Fruit fly (Drosophila melanogaster) whole organism, embryonic: ENCODE results near the gene APC4.

ENCODE experiments used
- CG11695 ChIP-seq: fragments of 200-800 bp; sonication (Bioruptor generic); IDR thresholded peaks from 3 replicates; pipeline ENCODE4 v1.3.6; 2022; ENCODE audit warnings: missing biosample characterization, missing genetic modification characterization
- CG12104 ChIP-seq: fragments of 200-800 bp; sonication (Bioruptor generic); optimal IDR thresholded peaks from 3 replicates; lab custom pipeline; 2016; ENCODE audit warnings: missing biosample characterization, missing genetic modification characterization
- CG15011 ChIP-seq: fragments of 200-800 bp; sonication (Bioruptor generic); optimal IDR thresholded peaks from 3 replicates; lab custom pipeline; 2018; ENCODE audit warnings: missing biosample characterization, mild to moderate bottlenecking, missing genetic modification characterization
- CG2678 ChIP-seq: fragments of 200-800 bp; sonication (Bioruptor generic); optimal IDR thresholded peaks from 3 replicates; lab custom pipeline; 2019; ENCODE audit warnings: missing biosample characterization, mild to moderate bottlenecking, missing genetic modification characterization, moderate library complexity
- Dll ChIP-seq: fragments of 200-800 bp; sonication (Bioruptor generic); IDR thresholded peaks from 4 replicates; pipeline ENCODE4 v1.3.6; 2022; ENCODE audit warnings: missing biosample characterization, missing genetic modification characterization; ENCODE audit not compliant: partially characterized antibody
- Hr78 ChIP-seq, 2 experiments: fragments of 200-800 bp in 1 of 2; fragments of >200 bp in 1 of 2; sonication (Bioruptor generic) in 1 of 2; optimal IDR thresholded peaks; 2 replicates each; lab custom pipeline; 2017 to 2019; ENCODE audit warnings: missing biosample characterization in 2 of 2, missing genetic modification characterization in 2 of 2, mild to moderate bottlenecking in 1 of 2, moderate library complexity in 1 of 2

- no peak for TF ChIP-seq CG11695 (GFP tag; lab: Robert Waterston, UW)
- TF ChIP-seq CG15011 (GFP tag; lab: Kevin White, UChicago): no peak
- TF ChIP-seq CG2678: no peak
- no peak for TF ChIP-seq Hr78 (GFP tag; optimal IDR thresholded peaks at IDR 0.05; lab: Kevin White, UChicago)
- TF ChIP-seq CG12104 (GFP tag; lab: Kevin White, UChicago): no peak
- TF ChIP-seq Dll (GFP tag; lab: Robert Waterston, UW): no peak
These were observed 18.7 kb upstream of the APC4 start for dm6 chrX:9064029-9064428.
